Fruit fly (Drosophila melanogaster) whole organism, embryonic: ENCODE results near the gene Ugt316A1.

ENCODE experiments used
- BtbVII ChIP-seq: fragments of 200-800 bp; sonication (Bioruptor generic); optimal IDR thresholded peaks from 3 replicates; lab custom pipeline; 2017; ENCODE audit warnings: missing biosample characterization, mild to moderate bottlenecking, missing genetic modification characterization
- CG10147 ChIP-seq: fragments of 200-800 bp; sonication (Bioruptor generic); optimal IDR thresholded peaks from 2 replicates; lab custom pipeline; 2019; ENCODE audit warnings: missing biosample characterization, mild to moderate bottlenecking, missing genetic modification characterization, moderate library complexity
- CG11247 ChIP-seq: fragments of 200-800 bp; sonication (Bioruptor generic); IDR thresholded peaks from 2 replicates; pipeline ENCODE4 v1.3.6; 2022; ENCODE audit warnings: missing biosample characterization, missing genetic modification characterization
- CG11398 ChIP-seq: fragments of 200-800 bp; sonication (Bioruptor generic); optimal IDR thresholded peaks from 2 replicates; lab custom pipeline; 2016; ENCODE audit warnings: missing biosample characterization, missing genetic modification characterization
- CG12659 ChIP-seq: fragments of 200-800 bp; sonication (Bioruptor generic); optimal IDR thresholded peaks from 3 replicates; lab custom pipeline; 2017; ENCODE audit warnings: mild to moderate bottlenecking, missing biosample characterization, missing genetic modification reagents, missing genetic modification characterization
- CG13894 ChIP-seq: fragments of 200-800 bp; sonication (Bioruptor generic); optimal IDR thresholded peaks from 3 replicates; lab custom pipeline; 2018; ENCODE audit warnings: missing biosample characterization, mild to moderate bottlenecking, missing genetic modification characterization, moderate library complexity
- CG15514 ChIP-seq: fragments of 200-800 bp; sonication (Bioruptor generic); optimal IDR thresholded peaks from 3 replicates; lab custom pipeline; 2017; ENCODE audit warnings: missing biosample characterization, missing genetic modification characterization, mild to moderate bottlenecking, moderate library complexity, missing genetic modification reagents
- CG1603 ChIP-seq: fragments of 200-800 bp; sonication (Bioruptor generic); optimal IDR thresholded peaks from 2 replicates; lab custom pipeline; 2019; ENCODE audit warnings: missing biosample characterization, mild to moderate bottlenecking, missing genetic modification characterization, moderate library complexity
- CG16813 ChIP-seq: fragments of 200-800 bp; sonication (Bioruptor generic); IDR thresholded peaks from 3 replicates; pipeline ENCODE4 v1.3.6; 2022; ENCODE audit warnings: missing biosample characterization, missing genetic modification characterization; ENCODE audit not compliant: partially characterized antibody
- CG16815 ChIP-seq: fragments of 200-800 bp; sonication (Bioruptor generic); optimal IDR thresholded peaks from 3 replicates; lab custom pipeline; 2017; ENCODE audit warnings: missing biosample characterization, mild to moderate bottlenecking, missing genetic modification characterization
- CG17568 ChIP-seq: fragments of 200-800 bp; sonication (Bioruptor generic); optimal IDR thresholded peaks from 2 replicates; lab custom pipeline; 2018; ENCODE audit warnings: missing biosample characterization, mild to moderate bottlenecking, missing genetic modification characterization, moderate library complexity
- CG1832 ChIP-seq: fragments of 200-800 bp; sonication (Bioruptor generic); optimal IDR thresholded peaks from 2 replicates; lab custom pipeline; 2017; ENCODE audit warnings: missing biosample characterization, mild to moderate bottlenecking, missing genetic modification characterization, inconsistent platforms
- CG2712 ChIP-seq: fragments of 200-800 bp; optimal IDR thresholded peaks from 3 replicates; lab custom pipeline; 2019; ENCODE audit warnings: missing biosample characterization, mild to moderate bottlenecking, missing genetic modification characterization, moderate library complexity
- CG31365 ChIP-seq: fragments of 200-800 bp; sonication (Bioruptor generic); optimal IDR thresholded peaks from 2 replicates; lab custom pipeline; 2018; ENCODE audit warnings: missing biosample characterization, mild to moderate bottlenecking, missing genetic modification characterization
- CG32532 ChIP-seq: fragments of 200-800 bp; sonication (Bioruptor generic); IDR thresholded peaks from 2 replicates; pipeline ENCODE4 v1.3.6; 2022; ENCODE audit warnings: missing biosample characterization, missing genetic modification characterization
- CG32772 ChIP-seq: fragments of 200-800 bp; sonication (Bioruptor generic); IDR thresholded peaks from 2 replicates; pipeline ENCODE4 v1.3.6; 2022; ENCODE audit warnings: missing biosample characterization, missing genetic modification characterization
- CG4282 ChIP-seq: fragments of 200-800 bp; sonication (Bioruptor generic); optimal IDR thresholded peaks from 2 replicates; lab custom pipeline; 2016; ENCODE audit warnings: missing biosample characterization, missing genetic modification characterization
- CG6272 ChIP-seq: fragments of 200-800 bp; sonication (Bioruptor generic); IDR thresholded peaks from 2 replicates; pipeline ENCODE4 v1.3.6; 2022; ENCODE audit warnings: missing biosample characterization, missing genetic modification characterization
- CG8359 ChIP-seq: fragments of 200-800 bp; sonication (Bioruptor generic); optimal IDR thresholded peaks from 2 replicates; lab custom pipeline; 2017; ENCODE audit warnings: missing biosample characterization, mild to moderate bottlenecking, missing genetic modification characterization, borderline replicate concordance
- CG9437 ChIP-seq: fragments of 200-800 bp; sonication (Bioruptor generic); optimal IDR thresholded peaks from 2 replicates; lab custom pipeline; 2018; ENCODE audit warnings: missing biosample characterization, mild to moderate bottlenecking, missing genetic modification characterization
- CHES-1-like ChIP-seq: fragments of 200-800 bp; sonication (Bioruptor generic); optimal IDR thresholded peaks from 2 replicates; lab custom pipeline; 2016; ENCODE audit warnings: missing biosample characterization, missing genetic modification characterization
- Deaf1 ChIP-seq: fragments of 200-800 bp; optimal IDR thresholded peaks from 3 replicates; lab custom pipeline; 2019; ENCODE audit warnings: missing biosample characterization, mild to moderate bottlenecking, missing genetic modification characterization, moderate library complexity
- Elba2 ChIP-seq: fragments of 200-800 bp; sonication (Bioruptor generic); optimal IDR thresholded peaks from 3 replicates; lab custom pipeline; 2016; ENCODE audit warnings: missing biosample characterization, missing genetic modification characterization
- HHEX ChIP-seq: fragments of 200-800 bp; sonication (Bioruptor generic); optimal IDR thresholded peaks from 3 replicates; lab custom pipeline; 2017; ENCODE audit warnings: missing biosample characterization, mild to moderate bottlenecking, missing genetic modification characterization, missing genetic modification reagents
- Hr3 ChIP-seq: fragments of 200-800 bp; sonication (Bioruptor generic); optimal IDR thresholded peaks from 3 replicates; lab custom pipeline; 2016; ENCODE audit warnings: missing biosample characterization, missing genetic modification characterization
- Meics ChIP-seq: fragments of 200-800 bp; sonication (Bioruptor generic); optimal IDR thresholded peaks from 2 replicates; lab custom pipeline; 2017; ENCODE audit warnings: missing biosample characterization, mild to moderate bottlenecking, missing genetic modification characterization
- NC2α ChIP-seq: fragments of 200-800 bp; sonication (Bioruptor generic); optimal IDR thresholded peaks from 2 replicates; lab custom pipeline; 2016; ENCODE audit warnings: missing biosample characterization, missing genetic modification characterization
- NFAT ChIP-seq: fragments of 200-800 bp; sonication (Bioruptor generic); IDR thresholded peaks from 2 replicates; pipeline ENCODE4 v1.3.6; 2022; ENCODE audit warnings: missing biosample characterization, missing genetic modification characterization
- Ptx1 ChIP-seq: fragments of 200-800 bp; sonication (Bioruptor generic); IDR thresholded peaks from 2 replicates; pipeline ENCODE4 v1.3.6; 2022; ENCODE audit warnings: missing biosample characterization, missing genetic modification characterization
- Ravus ChIP-seq: fragments of 200-800 bp; sonication (Bioruptor generic); IDR thresholded peaks from 2 replicates; pipeline ENCODE4 v1.3.6; 2022; ENCODE audit warnings: missing biosample characterization, missing genetic modification characterization
- Side ChIP-seq: fragments of 200-800 bp; sonication (Bioruptor generic); optimal IDR thresholded peaks from 2 replicates; lab custom pipeline; 2016; ENCODE audit warnings: missing biosample characterization, missing genetic modification characterization
- Vsx1 ChIP-seq: fragments of 200-800 bp; sonication (Bioruptor generic); optimal IDR thresholded peaks from 2 replicates; lab custom pipeline; 2017; ENCODE audit warnings: missing biosample characterization, mild to moderate bottlenecking, missing genetic modification characterization, missing genetic modification reagents
- abd-A ChIP-seq: fragments of 200-800 bp; sonication (Bioruptor generic); optimal IDR thresholded peaks from 3 replicates; lab custom pipeline; 2019; ENCODE audit warnings: missing biosample characterization, mild to moderate bottlenecking, missing genetic modification characterization, moderate library complexity
- ato ChIP-seq: fragments of 200-800 bp; sonication (Bioruptor generic); IDR thresholded peaks from 2 replicates; pipeline ENCODE4 v1.3.6; 2022; ENCODE audit warnings: missing biosample characterization, missing genetic modification characterization; ENCODE audit not compliant: partially characterized antibody
- chm ChIP-seq: fragments of 200-800 bp; sonication (Bioruptor generic); IDR thresholded peaks from 2 replicates; pipeline ENCODE4 v1.3.6; 2022; ENCODE audit warnings: missing biosample characterization, missing genetic modification characterization
- chn ChIP-seq: fragments of 200-800 bp; sonication (Bioruptor generic); optimal IDR thresholded peaks from 2 replicates; lab custom pipeline; 2016; ENCODE audit warnings: missing biosample characterization, missing genetic modification characterization
- fd96Cb ChIP-seq: fragments of 200-800 bp; sonication (Bioruptor generic); optimal IDR thresholded peaks from 2 replicates; lab custom pipeline; 2018; ENCODE audit warnings: missing biosample characterization, mild to moderate bottlenecking, missing genetic modification characterization, moderate library complexity
- gsb ChIP-seq: fragments of 200-800 bp; sonication (Bioruptor generic); IDR thresholded peaks from 2 replicates; pipeline ENCODE4 v1.3.6; 2022; ENCODE audit warnings: missing biosample characterization, missing genetic modification characterization
- h ChIP-seq: fragments of >200 bp; optimal IDR thresholded peaks from 2 replicates; lab custom pipeline; 2017
- ham ChIP-seq: fragments of 200-800 bp; sonication (Bioruptor generic); IDR thresholded peaks from 2 replicates; pipeline ENCODE4 v1.3.6; 2022; ENCODE audit warnings: missing biosample characterization, missing genetic modification characterization
- hbn ChIP-seq: fragments of 200-800 bp; sonication (Bioruptor generic); IDR thresholded peaks from 2 replicates; pipeline ENCODE4 v1.3.6; 2022; ENCODE audit warnings: missing biosample characterization, missing genetic modification characterization; ENCODE audit not compliant: partially characterized antibody
- her ChIP-seq: fragments of 200-800 bp; sonication (Bioruptor generic); optimal IDR thresholded peaks from 2 replicates; lab custom pipeline; 2016; ENCODE audit warnings: missing biosample characterization, missing genetic modification characterization
- klu ChIP-seq: fragments of 200-800 bp; sonication (Bioruptor generic); IDR thresholded peaks from 2 replicates; pipeline ENCODE4 v1.3.6; 2022; ENCODE audit warnings: missing biosample characterization, missing genetic modification characterization
- kni ChIP-seq: fragments of 200-800 bp; sonication (Bioruptor generic); optimal IDR thresholded peaks from 3 replicates; lab custom pipeline; 2017; ENCODE audit warnings: mild to moderate bottlenecking, missing biosample characterization, missing genetic modification reagents, missing genetic modification characterization
- knrl ChIP-seq: fragments of 200-800 bp; sonication (Bioruptor generic); IDR thresholded peaks from 3 replicates; pipeline ENCODE4 v1.3.6; 2022; ENCODE audit warnings: missing biosample characterization, missing genetic modification characterization; ENCODE audit not compliant: partially characterized antibody
- maf-S ChIP-seq: fragments of 200-800 bp; sonication (Bioruptor generic); optimal IDR thresholded peaks from 2 replicates; lab custom pipeline; 2016; ENCODE audit warnings: missing biosample characterization, missing genetic modification characterization
- mirr ChIP-seq: fragments of 200-800 bp; sonication (Bioruptor generic); optimal IDR thresholded peaks from 3 replicates; lab custom pipeline; 2018; ENCODE audit warnings: missing biosample characterization, mild to moderate bottlenecking, missing genetic modification characterization
- odd ChIP-seq: fragments of 200-800 bp; sonication (Bioruptor generic); optimal IDR thresholded peaks from 2 replicates; lab custom pipeline; 2017; ENCODE audit warnings: missing biosample characterization, mild to moderate bottlenecking, missing genetic modification characterization
- peb ChIP-seq: fragments of 200-800 bp; sonication (Bioruptor generic); IDR thresholded peaks from 2 replicates; pipeline ENCODE4 v1.3.6; 2022; ENCODE audit warnings: missing biosample characterization, missing genetic modification characterization
- pnt ChIP-seq: fragments of 200-800 bp; sonication (Bioruptor generic); optimal IDR thresholded peaks from 3 replicates; lab custom pipeline; 2016; ENCODE audit warnings: missing biosample characterization, missing genetic modification characterization
- trem ChIP-seq: fragments of 200-800 bp; optimal IDR thresholded peaks from 3 replicates; lab custom pipeline; 2019; ENCODE audit warnings: missing biosample characterization, mild to moderate bottlenecking, missing genetic modification characterization, moderate library complexity
- vfl ChIP-seq: fragments of 200-800 bp; sonication (Bioruptor generic); optimal IDR thresholded peaks from 2 replicates; lab custom pipeline; 2016; ENCODE audit warnings: missing biosample characterization, missing genetic modification characterization

The Ugt316A1 gene

DNA sequence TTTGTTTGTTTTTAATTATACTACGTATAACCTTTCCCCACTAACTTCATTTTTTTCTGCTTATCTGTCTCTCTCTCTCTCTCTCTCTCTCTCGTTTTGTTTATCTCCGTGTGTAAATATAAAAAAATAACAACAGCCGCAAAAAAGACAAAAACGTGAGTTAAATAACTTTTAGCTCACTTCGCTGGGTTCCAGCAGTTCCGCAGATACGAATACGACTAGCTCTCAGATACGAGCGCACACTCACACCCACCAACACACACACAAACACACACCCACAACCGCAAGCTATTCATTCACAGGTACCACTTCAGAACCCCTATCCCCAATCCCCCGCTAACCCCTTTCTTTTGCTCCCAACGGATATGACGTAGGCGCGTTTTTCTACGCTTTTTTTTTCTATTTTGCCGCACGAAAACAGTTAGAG, 9.6 kb upstream of the Ugt316A1 start (continued):
- TF ChIP-seq fd96Cb (tag; lab: Kevin White, UChicago) (no peak), CG12659 (GFP tag; lab: Kevin White, UChicago) (no peak), HHEX (GFP tag; lab: Kevin White, UChicago) (peak; percentile 23), Ptx1 (GFP tag; lab: Robert Waterston, UW) (no peak), odd (GFP tag; lab: Kevin White, UChicago) (no peak), hbn (GFP tag; lab: Robert Waterston, UW) (no peak), pnt (GFP tag; lab: Kevin White, UChicago) (no peak), CG2712 (tag; lab: Kevin White, UChicago) (no peak), kni (peak; percentile 74), CG11247 (no peak), ham (GFP tag; lab: Robert Waterston, UW) (no peak), chm (GFP tag; lab: Robert Waterston, UW) (no peak), mirr (GFP tag; lab: Kevin White, UChicago) (peak; percentile 67), CG6272 (GFP tag; lab: Robert Waterston, UW) (no peak), CG4282 (GFP tag; lab: Kevin White, UChicago) (no peak), CG15514 (GFP tag; lab: Kevin White, UChicago) (peak; percentile 38), Ravus (GFP tag; lab: Robert Waterston, UW) (no peak), CG32772 (GFP tag; lab: Robert Waterston, UW) (no peak), CG9437 (GFP tag; lab: Kevin White, UChicago) (no peak), CG8359 (GFP tag; lab: Kevin White, UChicago) (no peak), maf-S (GFP tag; lab: Kevin White, UChicago) (no peak), CG13894 (peak; percentile 84), CHES-1-like (GFP tag; lab: Kevin White, UChicago) (no peak), knrl (GFP tag; lab: Robert Waterston, UW) (no peak), CG10147 (GFP tag; lab: Kevin White, UChicago) (no peak), trem (no peak), vfl (GFP tag; lab: Kevin White, UChicago) (no peak), Vsx1 (no peak), NC2α (no peak), Deaf1 (tag; lab: Kevin White, UChicago) (peak; percentile 51), Side (GFP tag; lab: Kevin White, UChicago) (no peak), Hr3 (no peak), CG32532 (GFP tag; lab: Robert Waterston, UW) (peak; percentile 55; the same call in 1 of the 2 replicates), CG17568 (GFP tag; lab: Kevin White, UChicago) (peak; percentile 19), CG1832 (no peak), peb (GFP tag; lab: Robert Waterston, UW) (no peak), CG16813 (GFP tag; lab: Robert Waterston, UW) (no peak), chn (GFP tag; lab: Kevin White, UChicago) (no peak), h (no peak), ato (GFP tag; lab: Robert Waterston, UW) (no peak), klu (GFP tag; lab: Robert Waterston, UW) (no peak), Meics (GFP tag; lab: Kevin White, UChicago) (peak; percentile 13), gsb (GFP tag; lab: Robert Waterston, UW) (no peak), BtbVII (GFP tag; lab: Kevin White, UChicago) (peak; percentile 19), CG16815 (GFP tag; lab: Kevin White, UChicago) (no peak), abd-A (tag; lab: Kevin White, UChicago) (peak; percentile 53), NFAT (GFP tag; lab: Robert Waterston, UW) (no peak), her (GFP tag; lab: Kevin White, UChicago) (no peak), CG31365 (peak; percentile 16), CG1603 (tag; lab: Kevin White, UChicago) (no peak), Elba2 (GFP tag; lab: Kevin White, UChicago) (no peak), CG11398 (GFP tag; lab: Kevin White, UChicago) (no peak)
